Fruit fly (Drosophila melanogaster) whole organism, embryonic: ENCODE results near the gene Blimp-1.

ENCODE experiments used
- CG17912 ChIP-seq: fragments of 200-800 bp; sonication (Bioruptor generic); optimal IDR thresholded peaks from 2 replicates; lab custom pipeline; 2018; ENCODE audit warnings: missing biosample characterization, mild to moderate bottlenecking, missing genetic modification characterization
- CG2116 ChIP-seq: fragments of 200-800 bp; sonication (Bioruptor generic); optimal IDR thresholded peaks from 3 replicates; lab custom pipeline; 2018; ENCODE audit warnings: missing biosample characterization, mild to moderate bottlenecking, missing genetic modification characterization
- CG2120 ChIP-seq: fragments of 200-800 bp; sonication (Bioruptor generic); optimal IDR thresholded peaks from 3 replicates; lab custom pipeline; 2016; ENCODE audit warnings: missing biosample characterization, missing genetic modification characterization
- Dfd ChIP-seq, 2 experiments: fragments of >200 bp; optimal IDR thresholded peaks; 2 replicates each; lab custom pipeline; 2017; ENCODE audit warnings: missing biosample characterization in 2 of 2, missing genetic modification characterization in 2 of 2
- repo ChIP-seq: fragments of 200-800 bp; sonication (Bioruptor generic); optimal IDR thresholded peaks from 2 replicates; lab custom pipeline; 2016; ENCODE audit warnings: missing biosample characterization, missing genetic modification characterization

- no peak for TF ChIP-seq CG17912 (GFP tag; lab: Kevin White, UChicago)
- TF ChIP-seq CG2120 (GFP tag; lab: Kevin White, UChicago): no peak
- TF ChIP-seq CG2116: no peak
- TF ChIP-seq repo (GFP tag; lab: Kevin White, UChicago): no peak
- no peak for TF ChIP-seq Dfd (GFP tag; optimal IDR thresholded peaks at IDR 0.05; lab: Kevin White, UChicago)
These were observed 9.3 kb upstream of the Blimp-1 start for dm6 chr3L:5621506-5621905.
